Fruit fly (Drosophila melanogaster) whole organism, embryonic: Measurements from ENCODE around the gene CG7071.

Experiments
- Atf-2 ChIP-seq: fragments of 200-800 bp; sonication (Bioruptor generic); optimal IDR thresholded peaks from 2 replicates; lab custom pipeline; 2016; ENCODE audit warnings: missing biosample characterization, missing genetic modification characterization
- CG10654 ChIP-seq: fragments of 200-800 bp; sonication (Bioruptor generic); optimal IDR thresholded peaks from 2 replicates; lab custom pipeline; 2016; ENCODE audit warnings: missing biosample characterization, missing genetic modification characterization
- CG11093 ChIP-seq: fragments of 200-800 bp; sonication (Bioruptor generic); IDR thresholded peaks from 3 replicates; pipeline ENCODE4 v1.3.6; 2022; ENCODE audit warnings: missing biosample characterization, missing genetic modification characterization
- CG11247 ChIP-seq: fragments of 200-800 bp; sonication (Bioruptor generic); IDR thresholded peaks from 2 replicates; pipeline ENCODE4 v1.3.6; 2022; ENCODE audit warnings: missing biosample characterization, missing genetic modification characterization
- CG1792 ChIP-seq: fragments of 200-800 bp; sonication (Bioruptor generic); optimal IDR thresholded peaks from 2 replicates; lab custom pipeline; 2016; ENCODE audit warnings: missing biosample characterization, missing genetic modification characterization
- CG18262 ChIP-seq: fragments of 200-800 bp; optimal IDR thresholded peaks from 3 replicates; lab custom pipeline; 2019; ENCODE audit warnings: missing biosample characterization, mild to moderate bottlenecking, missing genetic modification characterization, moderate library complexity
- CG18764 ChIP-seq: fragments of 200-800 bp; sonication (Bioruptor generic); optimal IDR thresholded peaks from 3 replicates; lab custom pipeline; 2016; ENCODE audit warnings: missing biosample characterization, missing genetic modification characterization
- CG2116 ChIP-seq: fragments of 200-800 bp; sonication (Bioruptor generic); optimal IDR thresholded peaks from 3 replicates; lab custom pipeline; 2018; ENCODE audit warnings: missing biosample characterization, mild to moderate bottlenecking, missing genetic modification characterization
- CG31365 ChIP-seq: fragments of 200-800 bp; sonication (Bioruptor generic); optimal IDR thresholded peaks from 2 replicates; lab custom pipeline; 2018; ENCODE audit warnings: missing biosample characterization, mild to moderate bottlenecking, missing genetic modification characterization
- CG33557 ChIP-seq: fragments of 200-800 bp; sonication (Bioruptor generic); optimal IDR thresholded peaks from 2 replicates; lab custom pipeline; 2019; ENCODE audit warnings: missing biosample characterization, mild to moderate bottlenecking, missing genetic modification characterization, moderate library complexity
- CG34224 ChIP-seq: fragments of 200-800 bp; sonication (Bioruptor generic); IDR thresholded peaks from 3 replicates; pipeline ENCODE4 v1.3.6; 2022; ENCODE audit warnings: missing biosample characterization, missing genetic modification characterization; ENCODE audit not compliant: partially characterized antibody
- CG7839 ChIP-seq: fragments of 200-800 bp; sonication (Bioruptor generic); optimal IDR thresholded peaks from 3 replicates; lab custom pipeline; 2018; ENCODE audit warnings: missing biosample characterization, mild to moderate bottlenecking, missing genetic modification characterization, moderate library complexity
- CG8281 ChIP-seq: fragments of 200-800 bp; sonication (Bioruptor generic); optimal IDR thresholded peaks from 2 replicates; lab custom pipeline; 2018; ENCODE audit warnings: missing biosample characterization, mild to moderate bottlenecking, missing genetic modification characterization, moderate library complexity
- CG8359 ChIP-seq: fragments of 200-800 bp; sonication (Bioruptor generic); optimal IDR thresholded peaks from 2 replicates; lab custom pipeline; 2017; ENCODE audit warnings: missing biosample characterization, mild to moderate bottlenecking, missing genetic modification characterization, borderline replicate concordance
- CG8478 ChIP-seq: fragments of >200 bp; optimal IDR thresholded peaks from 2 replicates; lab custom pipeline; 2018
- D19B ChIP-seq: fragments of 200-800 bp; sonication (Bioruptor generic); optimal IDR thresholded peaks from 2 replicates; lab custom pipeline; 2017; ENCODE audit warnings: missing biosample characterization, mild to moderate bottlenecking, missing genetic modification characterization
- Dad ChIP-seq: fragments of 200-800 bp; sonication (Bioruptor generic); optimal IDR thresholded peaks from 3 replicates; lab custom pipeline; 2016; ENCODE audit warnings: missing biosample characterization, missing genetic modification characterization
- Dip3 ChIP-seq: fragments of 200-800 bp; sonication (Bioruptor generic); optimal IDR thresholded peaks from 3 replicates; lab custom pipeline; 2016; ENCODE audit warnings: missing biosample characterization, missing genetic modification characterization
- Dll ChIP-seq: fragments of 200-800 bp; sonication (Bioruptor generic); IDR thresholded peaks from 4 replicates; pipeline ENCODE4 v1.3.6; 2022; ENCODE audit warnings: missing biosample characterization, missing genetic modification characterization; ENCODE audit not compliant: partially characterized antibody
- Drgx ChIP-seq: fragments of 200-800 bp; sonication (Bioruptor generic); IDR thresholded peaks from 2 replicates; pipeline ENCODE4 v1.3.6; 2022; ENCODE audit warnings: missing biosample characterization, missing genetic modification characterization
- E2f2 ChIP-seq: fragments of 200-800 bp; sonication (Bioruptor generic); IDR thresholded peaks from 2 replicates; pipeline ENCODE4 v1.3.6; 2022; ENCODE audit warnings: missing biosample characterization, missing genetic modification characterization
- ERR ChIP-seq: fragments of 200-800 bp; sonication (Bioruptor generic); optimal IDR thresholded peaks from 2 replicates; lab custom pipeline; 2016; ENCODE audit warnings: missing biosample characterization, missing genetic modification characterization
- Hand ChIP-seq: fragments of 200-800 bp; sonication (Bioruptor generic); optimal IDR thresholded peaks from 2 replicates; lab custom pipeline; 2017; ENCODE audit warnings: mild to moderate bottlenecking, missing biosample characterization, missing genetic modification reagents, missing genetic modification characterization
- Nf-YB ChIP-seq: fragments of 200-800 bp; sonication (Bioruptor generic); optimal IDR thresholded peaks from 3 replicates; lab custom pipeline; 2019; ENCODE audit warnings: missing biosample characterization, mild to moderate bottlenecking, missing genetic modification characterization, moderate library complexity
- NfI ChIP-seq: fragments of 200-800 bp; sonication (Bioruptor generic); optimal IDR thresholded peaks from 3 replicates; lab custom pipeline; 2018; ENCODE audit warnings: missing biosample characterization, mild to moderate bottlenecking, missing genetic modification characterization, moderate library complexity
- Opbp ChIP-seq: fragments of 200-800 bp; sonication (Bioruptor generic); IDR thresholded peaks from 3 replicates; pipeline ENCODE4 v1.3.6; 2022; ENCODE audit warnings: missing biosample characterization, missing genetic modification characterization; ENCODE audit not compliant: partially characterized antibody
- TFAM ChIP-seq: fragments of 200-800 bp; sonication (Bioruptor generic); optimal IDR thresholded peaks from 2 replicates; lab custom pipeline; 2017; ENCODE audit warnings: missing biosample characterization, missing genetic modification characterization, inconsistent platforms
- Taf1 ChIP-seq: fragments of 200-800 bp; sonication (Bioruptor generic); IDR thresholded peaks from 2 replicates; pipeline ENCODE4 v1.3.6; 2022; ENCODE audit warnings: missing biosample characterization, missing genetic modification characterization
- bsh ChIP-seq, 2 experiments: fragments of 200-800 bp; sonication (Bioruptor generic); optimal IDR thresholded peaks; 2 replicates each; lab custom pipeline; 2017 to 2018; ENCODE audit warnings: mild to moderate bottlenecking in 2 of 2, missing biosample characterization in 2 of 2, missing genetic modification characterization in 2 of 2, moderate library complexity in 1 of 2
- caup ChIP-seq: fragments of 200-800 bp; sonication (Bioruptor generic); optimal IDR thresholded peaks from 3 replicates; lab custom pipeline; 2017; ENCODE audit warnings: missing biosample characterization, mild to moderate bottlenecking, missing genetic modification characterization, moderate library complexity; ENCODE audit not compliant: severe bottlenecking
- chif ChIP-seq, 2 experiments: fragments of 200-800 bp; sonication (Bioruptor generic); optimal IDR thresholded peaks; 3 replicates each; lab custom pipeline; 2016; ENCODE audit warnings: missing biosample characterization in 2 of 2, missing genetic modification characterization in 2 of 2
- crol ChIP-seq: fragments of 200-800 bp; sonication (Bioruptor generic); IDR thresholded peaks from 2 replicates; pipeline ENCODE4 v1.3.6; 2022; ENCODE audit warnings: missing biosample characterization, missing genetic modification characterization
- dmrt99B ChIP-seq: fragments of 200-800 bp; sonication (Bioruptor generic); optimal IDR thresholded peaks from 2 replicates; lab custom pipeline; 2018; ENCODE audit warnings: missing biosample characterization, mild to moderate bottlenecking, missing genetic modification characterization, moderate library complexity
- fd3F ChIP-seq: fragments of 200-800 bp; sonication (Bioruptor generic); optimal IDR thresholded peaks from 2 replicates; lab custom pipeline; 2018; ENCODE audit warnings: missing biosample characterization, mild to moderate bottlenecking, missing genetic modification characterization, moderate library complexity
- fd96Cb ChIP-seq: fragments of 200-800 bp; sonication (Bioruptor generic); optimal IDR thresholded peaks from 2 replicates; lab custom pipeline; 2018; ENCODE audit warnings: missing biosample characterization, mild to moderate bottlenecking, missing genetic modification characterization, moderate library complexity
- gcm ChIP-seq: fragments of 200-800 bp; sonication (Bioruptor generic); optimal IDR thresholded peaks from 2 replicates; lab custom pipeline; 2019; ENCODE audit warnings: missing biosample characterization, mild to moderate bottlenecking, missing genetic modification characterization, moderate library complexity
- gro ChIP-seq: fragments of 200-800 bp; sonication (Bioruptor generic); optimal IDR thresholded peaks from 2 replicates; lab custom pipeline; 2016; ENCODE audit warnings: missing biosample characterization, missing genetic modification characterization
- hbn ChIP-seq: fragments of 200-800 bp; sonication (Bioruptor generic); IDR thresholded peaks from 2 replicates; pipeline ENCODE4 v1.3.6; 2022; ENCODE audit warnings: missing biosample characterization, missing genetic modification characterization; ENCODE audit not compliant: partially characterized antibody
- klu ChIP-seq: fragments of 200-800 bp; sonication (Bioruptor generic); IDR thresholded peaks from 2 replicates; pipeline ENCODE4 v1.3.6; 2022; ENCODE audit warnings: missing biosample characterization, missing genetic modification characterization
- mam ChIP-seq: fragments of 200-800 bp; sonication (Bioruptor generic); optimal IDR thresholded peaks from 3 replicates; lab custom pipeline; 2016; ENCODE audit warnings: missing biosample characterization, missing genetic modification characterization
- nmo ChIP-seq: fragments of 200-800 bp; sonication (Bioruptor generic); optimal IDR thresholded peaks from 2 replicates; lab custom pipeline; 2018; ENCODE audit warnings: missing biosample characterization, mild to moderate bottlenecking, missing genetic modification characterization, moderate library complexity
- pb ChIP-seq: fragments of 200-800 bp; sonication (Bioruptor generic); optimal IDR thresholded peaks from 3 replicates; lab custom pipeline; 2016; ENCODE audit warnings: missing biosample characterization, missing genetic modification characterization
- pros ChIP-seq: fragments of 200-800 bp; sonication (Bioruptor generic); optimal IDR thresholded peaks from 3 replicates; lab custom pipeline; 2019; ENCODE audit warnings: missing biosample characterization, mild to moderate bottlenecking, missing genetic modification characterization, moderate library complexity
- ranshi ChIP-seq: fragments of 200-800 bp; sonication (Bioruptor generic); IDR thresholded peaks from 2 replicates; pipeline ENCODE4 v1.3.6; 2022; ENCODE audit warnings: missing biosample characterization, missing genetic modification characterization
- sisA ChIP-seq: fragments of 200-800 bp; sonication (Bioruptor generic); IDR thresholded peaks from 2 replicates; pipeline ENCODE4 v1.3.6; 2022; ENCODE audit warnings: missing biosample characterization, missing genetic modification characterization
- tgo ChIP-seq: fragments of 200-800 bp; sonication (Bioruptor generic); IDR thresholded peaks from 3 replicates; pipeline ENCODE4 v1.3.6; 2022; ENCODE audit warnings: missing biosample characterization, missing genetic modification characterization
- twi ChIP-seq: fragments of 200-800 bp; optimal IDR thresholded peaks from 2 replicates; lab custom pipeline; 2019; ENCODE audit warnings: missing biosample characterization, mild to moderate bottlenecking, missing genetic modification characterization, moderate library complexity
- vnd ChIP-seq: fragments of 200-800 bp; sonication (Bioruptor generic); IDR thresholded peaks from 3 replicates; pipeline ENCODE4 v1.3.6; 2022; ENCODE audit warnings: missing biosample characterization, missing genetic modification characterization; ENCODE audit not compliant: partially characterized antibody
- zen2 ChIP-seq: fragments of 200-800 bp; sonication (Bioruptor generic); IDR thresholded peaks from 3 replicates; pipeline ENCODE4 v1.3.6; 2022; ENCODE audit warnings: missing biosample characterization, missing genetic modification characterization; ENCODE audit not compliant: partially characterized antibody
- zfh1 ChIP-seq: fragments of 200-800 bp; sonication (Bioruptor generic); IDR thresholded peaks from 3 replicates; pipeline ENCODE4 v1.3.6; 2022; ENCODE audit warnings: missing biosample characterization, missing genetic modification characterization

CG7071 gene

DNA sequence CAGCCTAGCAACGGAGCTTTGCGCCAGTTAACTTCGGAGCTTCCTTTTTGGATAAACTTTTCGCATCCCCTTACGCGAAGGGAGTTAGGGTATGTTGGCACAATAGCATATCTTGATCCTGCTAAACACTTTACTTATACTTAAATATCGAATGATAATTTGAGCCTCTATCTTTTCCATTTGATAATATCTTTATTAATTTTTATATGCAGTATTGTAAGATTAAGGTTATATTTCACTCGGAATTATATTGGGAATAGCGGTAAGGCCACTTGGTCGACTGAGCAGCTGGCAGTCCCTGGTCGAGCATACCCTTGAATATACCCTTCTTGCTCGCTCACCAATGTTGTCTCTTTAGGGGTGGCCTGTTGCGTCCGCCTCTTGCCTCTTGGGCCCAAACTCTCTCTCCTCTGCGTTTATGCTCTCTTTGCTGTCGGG lies 6.4 kb downstream of the CG7071 start (continued):
- TF ChIP-seq Atf-2 (GFP tag; lab: Kevin White, UChicago) (no peak), Drgx (GFP tag; lab: Robert Waterston, UW) (peak; percentile 62), chif (GFP tag; optimal IDR thresholded peaks at IDR 0.05; lab: Kevin White, UChicago) (peak in 1 of 2 experiments; percentile 13), bsh (GFP tag; optimal IDR thresholded peaks at IDR 0.05; lab: Kevin White, UChicago) (peak in 1 of 2 experiments; percentile 38), NfI (GFP tag; lab: Kevin White, UChicago) (peak; percentile 52), dmrt99B (peak; percentile 82), pros (GFP tag; lab: Kevin White, UChicago) (no peak), Dip3 (GFP tag; lab: Kevin White, UChicago) (no peak), CG11247 (peak; percentile 54; the same call in 1 of the 2 replicates), vnd (GFP tag; lab: Robert Waterston, UW) (no peak), CG31365 (tag; lab: Kevin White, UChicago) (no peak), Hand (GFP tag; lab: Kevin White, UChicago) (peak; percentile 29), CG18262 (peak; percentile 57), CG10654 (GFP tag; lab: Kevin White, UChicago) (peak; percentile 42), ERR (GFP tag; lab: Kevin White, UChicago) (no peak), Dad (no peak), CG33557 (GFP tag; lab: Kevin White, UChicago) (no peak), caup (peak; percentile 66), D19B (GFP tag; lab: Kevin White, UChicago) (peak; percentile 94), gro (GFP tag; lab: Kevin White, UChicago) (no peak), fd3F (GFP tag; lab: Kevin White, UChicago) (peak; percentile 12), Taf1 (peak; percentile 60), fd96Cb (peak; percentile 41), CG8359 (peak; percentile 19), mam (GFP tag; lab: Kevin White, UChicago) (peak; percentile 71), twi (tag; lab: Kevin White, UChicago) (no peak), TFAM (GFP tag; lab: Kevin White, UChicago) (no peak), nmo (GFP tag; lab: Kevin White, UChicago) (peak; percentile 64), CG2116 (peak; percentile 14), zen2 (GFP tag; lab: Robert Waterston, UW) (no peak), CG34224 (GFP tag; lab: Robert Waterston, UW) (no peak), sisA (peak; percentile 71), CG7839 (tag; lab: Kevin White, UChicago) (peak; percentile 80), CG8281 (no peak), tgo (GFP tag; lab: Robert Waterston, UW) (peak; percentile 72), pb (peak; percentile 12), Opbp (GFP tag; lab: Robert Waterston, UW) (no peak), CG1792 (GFP tag; lab: Kevin White, UChicago) (no peak), klu (GFP tag; lab: Robert Waterston, UW) (no peak; the same call in 1 of the 2 replicates), CG18764 (peak; percentile 5), crol (GFP tag; lab: Robert Waterston, UW) (no peak), Dll (GFP tag; lab: Robert Waterston, UW) (no peak), Nf-YB (GFP tag; lab: Kevin White, UChicago) (peak; percentile 18), zfh1 (GFP tag; lab: Robert Waterston, UW) (peak; percentile 65; the same call in 2 of the 3 replicates), gcm (GFP tag; lab: Kevin White, UChicago) (no peak), CG8478 (lab: Kevin White, UChicago) (no peak), hbn (no peak), CG11093 (GFP tag; lab: Robert Waterston, UW) (peak; percentile 55; the same call in 1 of the 3 replicates), E2f2 (GFP tag; lab: Robert Waterston, UW) (peak; percentile 54), ranshi (GFP tag; lab: Robert Waterston, UW) (peak; percentile 81; the same call in 1 of the 2 replicates)
